Fruit fly (Drosophila melanogaster) whole organism, prepupa: ENCODE data around the gene ppk18.

ENCODE experiments used
- CG10669 ChIP-seq: fragments of 200-800 bp; sonication (Bioruptor generic); optimal IDR thresholded peaks from 3 replicates; lab custom pipeline; 2018; ENCODE audit warnings: missing biosample characterization, mild to moderate bottlenecking, missing genetic modification characterization, moderate library complexity
- CG11902 ChIP-seq: fragments of 200-800 bp; sonication (Bioruptor generic); optimal IDR thresholded peaks from 3 replicates; lab custom pipeline; 2016; ENCODE audit warnings: missing biosample characterization, missing genetic modification characterization
- CG15336 ChIP-seq: fragments of 200-800 bp; sonication (Bioruptor generic); IDR thresholded peaks from 2 replicates; pipeline ENCODE4 v1.3.6; 2022; ENCODE audit warnings: missing biosample characterization, missing genetic modification characterization
- CG1621 ChIP-seq: fragments of 200-800 bp; sonication (Bioruptor generic); optimal IDR thresholded peaks from 3 replicates; lab custom pipeline; 2018; ENCODE audit warnings: missing biosample characterization, mild to moderate bottlenecking, missing genetic modification characterization
- CG16779 ChIP-seq: fragments of 200-800 bp; sonication (Bioruptor generic); optimal IDR thresholded peaks from 3 replicates; lab custom pipeline; 2017; ENCODE audit warnings: missing biosample characterization, mild to moderate bottlenecking, missing genetic modification characterization
- CG31627 ChIP-seq: fragments of 200-800 bp; sonication (Bioruptor generic); optimal IDR thresholded peaks from 3 replicates; lab custom pipeline; 2016; ENCODE audit warnings: missing biosample characterization, missing genetic modification characterization
- CG3919 ChIP-seq: fragments of 200-800 bp; sonication (Bioruptor generic); optimal IDR thresholded peaks from 3 replicates; lab custom pipeline; 2016; ENCODE audit warnings: missing biosample characterization, missing genetic modification characterization
- CG6163 ChIP-seq: fragments of 200-800 bp; sonication (Bioruptor generic); IDR thresholded peaks from 3 replicates; pipeline ENCODE4 v1.3.6; 2022; ENCODE audit warnings: missing biosample characterization, missing genetic modification characterization
- CG6792 ChIP-seq: fragments of 200-800 bp; sonication (Bioruptor generic); optimal IDR thresholded peaks from 3 replicates; lab custom pipeline; 2016; ENCODE audit warnings: missing biosample characterization, missing genetic modification characterization
- CG6808 ChIP-seq: fragments of 200-800 bp; sonication (Bioruptor generic); optimal IDR thresholded peaks from 3 replicates; lab custom pipeline; 2017; ENCODE audit warnings: missing biosample characterization, missing genetic modification characterization, mild to moderate bottlenecking, moderate library complexity, missing genetic modification reagents
- CG6854 ChIP-seq: fragments of 200-800 bp; sonication (Bioruptor generic); optimal IDR thresholded peaks from 2 replicates; lab custom pipeline; 2017; ENCODE audit warnings: missing biosample characterization, mild to moderate bottlenecking, missing genetic modification characterization
- CG8632 ChIP-seq: fragments of 200-800 bp; sonication (Bioruptor generic); optimal IDR thresholded peaks from 3 replicates; lab custom pipeline; 2016; ENCODE audit warnings: missing biosample characterization, missing genetic modification characterization
- CG9139 ChIP-seq: fragments of 200-800 bp; sonication (Bioruptor generic); optimal IDR thresholded peaks from 3 replicates; lab custom pipeline; 2017; ENCODE audit warnings: missing biosample characterization, mild to moderate bottlenecking, missing genetic modification characterization
- Eip75B ChIP-seq: fragments of 200-800 bp; sonication (Bioruptor generic); optimal IDR thresholded peaks from 3 replicates; lab custom pipeline; 2016; ENCODE audit warnings: missing biosample characterization, missing genetic modification characterization
- Eip78C ChIP-seq: fragments of 200-800 bp; sonication (Bioruptor generic); peaks from one replicate; lab custom pipeline; 2016; ENCODE audit warnings: missing biosample characterization, missing genetic modification characterization
- Eip93F ChIP-seq: fragments of 200-800 bp; sonication (Bioruptor generic); optimal IDR thresholded peaks from 2 replicates; lab custom pipeline; 2016; ENCODE audit warnings: missing biosample characterization, mild to moderate bottlenecking, missing genetic modification characterization
- Ets21C ChIP-seq: fragments of 200-800 bp; sonication (Bioruptor generic); optimal IDR thresholded peaks from 3 replicates; lab custom pipeline; 2016; ENCODE audit warnings: missing biosample characterization, missing genetic modification characterization
- Hr39 ChIP-seq: fragments of 200-800 bp; sonication (Bioruptor generic); optimal IDR thresholded peaks from 2 replicates; lab custom pipeline; 2016; ENCODE audit warnings: missing biosample characterization, missing genetic modification characterization
- OdsH ChIP-seq: fragments of 200-800 bp; sonication (Bioruptor generic); optimal IDR thresholded peaks from 3 replicates; lab custom pipeline; 2016; ENCODE audit warnings: missing biosample characterization, missing genetic modification characterization
- Smox ChIP-seq: fragments of 200-800 bp; sonication (Bioruptor generic); optimal IDR thresholded peaks from 3 replicates; lab custom pipeline; 2016; ENCODE audit warnings: missing biosample characterization, missing genetic modification characterization
- Sox14 ChIP-seq: fragments of 200-800 bp; sonication (Bioruptor generic); optimal IDR thresholded peaks from 3 replicates; lab custom pipeline; 2016; ENCODE audit warnings: missing biosample characterization, missing genetic modification characterization
- Sox15 ChIP-seq: fragments of 200-800 bp; sonication (Bioruptor generic); optimal IDR thresholded peaks from 3 replicates; lab custom pipeline; 2016; ENCODE audit warnings: missing biosample characterization, missing genetic modification characterization
- acj6 ChIP-seq: fragments of 200-800 bp; sonication (Bioruptor generic); optimal IDR thresholded peaks from 3 replicates; lab custom pipeline; 2016; ENCODE audit warnings: missing biosample characterization, missing genetic modification characterization
- dac ChIP-seq: fragments of 200-800 bp; sonication (Bioruptor generic); optimal IDR thresholded peaks from 2 replicates; lab custom pipeline; 2017; ENCODE audit warnings: missing biosample characterization, mild to moderate bottlenecking, missing genetic modification characterization
- dsx ChIP-seq: fragments of 200-800 bp; optimal IDR thresholded peaks from 3 replicates; lab custom pipeline; 2019; ENCODE audit warnings: missing biosample characterization, mild to moderate bottlenecking, missing genetic modification characterization, moderate library complexity; ENCODE audit not compliant: poor library complexity, severe bottlenecking
- eg ChIP-seq: fragments of 200-800 bp; sonication (Bioruptor generic); IDR thresholded peaks from 3 replicates; pipeline ENCODE4 v1.3.6; 2022; ENCODE audit warnings: missing biosample characterization, missing genetic modification characterization
- esn ChIP-seq: fragments of 200-800 bp; sonication (Bioruptor generic); optimal IDR thresholded peaks from 2 replicates; lab custom pipeline; 2016; ENCODE audit warnings: missing biosample characterization, mild to moderate bottlenecking, missing genetic modification characterization, moderate library complexity
- fd59A ChIP-seq: fragments of 200-800 bp; sonication (Bioruptor generic); optimal IDR thresholded peaks from 2 replicates; lab custom pipeline; 2017; ENCODE audit warnings: missing biosample characterization, mild to moderate bottlenecking, missing genetic modification characterization, missing genetic modification reagents
- fkh ChIP-seq: fragments of 200-800 bp; sonication (Bioruptor generic); optimal IDR thresholded peaks from 3 replicates; lab custom pipeline; 2017; ENCODE audit warnings: missing biosample characterization, mild to moderate bottlenecking, missing genetic modification characterization, moderate library complexity
- pdm3 ChIP-seq: fragments of 200-800 bp; sonication (Bioruptor generic); optimal IDR thresholded peaks from 3 replicates; lab custom pipeline; 2016; ENCODE audit warnings: missing biosample characterization, missing genetic modification characterization
- ss ChIP-seq, 2 experiments: fragments of 200-800 bp; sonication (Bioruptor generic); optimal IDR thresholded peaks; 2 replicates in 1 of 2; 3 replicates in 1 of 2; lab custom pipeline; 2017 to 2018; ENCODE audit warnings: mild to moderate bottlenecking in 2 of 2, missing biosample characterization in 2 of 2, missing genetic modification characterization in 2 of 2, moderate library complexity in 1 of 2
- svp ChIP-seq: fragments of 200-800 bp; sonication (Bioruptor generic); peaks from one replicate; lab custom pipeline; 2016; ENCODE audit warnings: missing biosample characterization, missing genetic modification characterization
- vri ChIP-seq: fragments of 200-800 bp; sonication (Bioruptor generic); optimal IDR thresholded peaks from 3 replicates; lab custom pipeline; 2016; ENCODE audit warnings: missing biosample characterization, mild to moderate bottlenecking, missing genetic modification characterization

Gene ppk18

DNA sequence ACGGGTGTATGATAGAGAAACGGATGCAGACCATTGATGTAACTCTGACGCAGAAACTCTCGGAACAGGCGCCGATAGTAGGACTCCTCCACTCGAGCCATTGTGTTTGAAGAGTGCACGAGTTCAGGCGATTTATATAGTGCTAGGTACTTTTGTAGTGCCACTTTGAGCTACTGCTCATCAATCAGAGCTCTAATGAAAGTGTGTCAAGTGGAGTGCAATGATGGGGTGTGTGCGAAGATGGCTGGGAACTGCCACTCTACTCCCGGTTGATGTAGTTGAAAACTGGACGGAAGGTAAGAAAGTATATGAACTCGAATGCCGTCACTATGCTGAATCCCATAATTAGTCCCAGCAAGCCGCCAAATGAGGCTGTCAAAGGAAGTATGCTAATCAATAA lies at the start of gene ppk18:
Gene ppk18, minus strand, starts transcription at position 101 of the 400 bp plus-strand sequence.
- TF ChIP-seq CG15336 (GFP tag; lab: Robert Waterston, UW) (no peak), CG16779 (tag; lab: Kevin White, UChicago) (no peak), Sox15 (GFP tag; lab: Kevin White, UChicago) (no peak), CG1621 (tag; lab: Kevin White, UChicago) (no peak), ss (GFP tag; optimal IDR thresholded peaks at IDR 0.05; lab: Kevin White, UChicago) (no peak), dsx (GFP tag; lab: Kevin White, UChicago) (no peak), dac (GFP tag; lab: Kevin White, UChicago) (no peak), CG6792 (GFP tag; lab: Kevin White, UChicago) (no peak), CG3919 (GFP tag; lab: Kevin White, UChicago) (no peak), CG6163 (GFP tag; lab: Robert Waterston, UW) (no peak), CG11902 (no peak), OdsH (GFP tag; lab: Kevin White, UChicago) (no peak), svp (GFP tag; lab: Kevin White, UChicago) (no peak), Eip75B (GFP tag; lab: Kevin White, UChicago) (no peak)

- TF ChIP-seq CG31627 (GFP tag; lab: Kevin White, UChicago) (no peak), fkh (peak; percentile 86), Sox14 (peak; percentile 10)
Measured at dm6 chr2L:9792945-9793344, 22.1 kb upstream of the ppk18 start, which contains the start of gene CG13123. CG13123 (minus strand) TSS chr2L:9793107.

DNA sequence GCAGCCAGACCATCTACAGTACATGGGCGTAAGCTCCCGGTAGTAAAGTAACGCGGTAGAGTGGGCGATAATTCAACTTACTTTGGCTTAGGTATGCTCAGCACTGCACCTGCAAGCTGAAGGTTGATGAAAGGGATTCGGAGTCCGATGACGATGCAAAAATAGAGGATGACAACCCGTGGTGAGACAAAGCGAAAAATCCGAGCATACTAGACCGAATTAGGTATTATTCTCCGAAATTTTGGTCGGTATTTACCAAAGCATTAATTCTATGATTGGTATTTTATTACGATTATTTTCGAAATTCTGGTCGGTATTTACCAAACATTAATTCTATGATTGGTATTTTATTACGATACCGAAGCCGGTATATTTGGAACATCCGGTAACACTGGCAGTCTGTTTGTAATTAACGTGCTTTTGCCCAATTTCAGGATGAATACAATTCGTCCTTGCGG lies 19.8 kb upstream of the ppk18 start, which contains the start of gene CG4036:
Gene CG4036, plus strand, starts transcription at position 348 of the 458 bp plus-strand sequence.
- TF ChIP-seq CG6854 (GFP tag; lab: Kevin White, UChicago): peak; percentile 16
- TF ChIP-seq CG9139: no peak
- peak; percentile 31 for TF ChIP-seq Sox14

DNA sequence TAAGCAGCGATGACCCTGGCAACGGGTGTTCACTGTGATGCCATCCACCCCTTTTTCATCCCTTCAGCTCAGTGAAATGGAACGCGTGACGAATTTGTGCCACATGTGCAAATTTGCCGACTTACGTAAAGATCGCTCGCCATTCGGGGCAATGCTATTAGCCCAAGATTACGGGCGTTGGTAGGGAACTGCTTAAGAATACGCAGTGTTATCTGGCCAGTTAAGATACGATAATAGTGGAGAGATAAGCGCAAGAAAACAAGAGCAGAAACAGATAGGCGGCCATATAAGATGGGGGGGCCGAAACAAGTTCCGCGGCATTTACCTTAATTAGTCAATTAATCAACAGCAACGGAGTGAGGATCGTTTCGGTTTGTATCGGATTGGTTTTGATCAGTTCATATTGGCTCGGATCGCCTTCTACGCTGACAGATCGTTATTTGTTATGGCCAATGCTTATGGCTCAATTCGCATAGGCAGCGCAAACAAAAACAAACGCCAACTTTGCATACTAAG lies 15.2 kb upstream of the ppk18 start:
- TF ChIP-seq Eip93F (no peak), pdm3 (no peak), CG10669 (GFP tag; lab: Kevin White, UChicago) (no peak), vri (GFP tag; lab: Kevin White, UChicago) (peak; percentile 95), OdsH (GFP tag; lab: Kevin White, UChicago) (peak; percentile 9), Ets21C (GFP tag; lab: Kevin White, UChicago) (no peak), Eip78C (GFP tag; lab: Kevin White, UChicago) (peak; percentile 65), Smox (no peak), dac (GFP tag; lab: Kevin White, UChicago) (no peak), CG9139 (peak; percentile 25), CG1621 (tag; lab: Kevin White, UChicago) (peak; percentile 1), svp (GFP tag; lab: Kevin White, UChicago) (no peak), Eip75B (GFP tag; lab: Kevin White, UChicago) (no peak), CG6792 (GFP tag; lab: Kevin White, UChicago) (peak; percentile 43), esn (peak; percentile 14), CG6163 (GFP tag; lab: Robert Waterston, UW) (peak; percentile 15; the same call in 1 of the 3 replicates), ss (GFP tag; optimal IDR thresholded peaks at IDR 0.05; lab: Kevin White, UChicago) (peak in 1 of 2 experiments; percentile 31), CG6808 (GFP tag; lab: Kevin White, UChicago) (peak; percentile 33), fd59A (peak; percentile 15), eg (GFP tag; lab: Robert Waterston, UW) (0 out of 3 replicates have a peak, but pooled peaks have one; percentile 6), acj6 (GFP tag; lab: Kevin White, UChicago) (no peak), CG8632 (GFP tag; lab: Kevin White, UChicago) (peak; percentile 13), fkh (peak; percentile 62), Hr39 (GFP tag; lab: Kevin White, UChicago) (no peak)
